Fruit fly (Drosophila melanogaster): ENCODE measurements around the gene Ufsp2.

Gene Ufsp2

DNA sequence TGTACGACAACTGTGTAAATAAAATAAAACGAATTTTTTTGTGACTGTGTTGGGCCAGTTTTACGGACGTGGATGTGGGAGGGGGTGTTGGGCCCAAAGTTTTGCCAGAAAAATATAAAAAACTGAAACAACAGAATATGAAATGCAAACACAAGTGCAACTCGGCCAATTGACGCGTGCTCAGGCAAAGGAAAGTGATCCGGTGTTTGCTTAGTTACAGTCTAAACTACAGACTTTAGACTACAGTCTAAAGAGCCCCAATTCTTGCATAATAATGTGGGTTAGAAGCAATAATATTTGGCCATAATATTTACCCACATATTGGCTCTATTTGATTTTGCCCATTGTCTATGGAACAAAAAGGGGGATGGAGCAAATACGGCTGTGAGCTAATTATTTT is 27.5 kb upstream of the Ufsp2 start:
- no peak for TF ChIP-seq Hr78 (GFP tag; optimal IDR thresholded peaks at IDR 0.05)
- peak; percentile 42 for TF ChIP-seq Hr83 (GFP tag; optimal IDR thresholded peaks at IDR 0.05; ENCODE audit: poor library complexity, severe bottlenecking)
- TF ChIP-seq h (GFP tag; optimal IDR thresholded peaks at IDR 0.05) = peak; percentile 63
- TF ChIP-seq foxo (GFP tag; optimal IDR thresholded peaks at IDR 0.05) = peak in 1 of 2 experiments; percentile 13
- peak; percentile 13 for TF ChIP-seq brk (GFP tag; optimal IDR thresholded peaks at IDR 0.05)
- no peak for TF ChIP-seq CrebA (GFP tag; optimal IDR thresholded peaks at IDR 0.05; ENCODE audit: borderline replicate concordance)
- TF ChIP-seq fru (GFP tag; optimal IDR thresholded peaks at IDR 0.05) = peak; percentile 13
- TF ChIP-seq dl (GFP tag; optimal IDR thresholded peaks at IDR 0.05; ENCODE audit: insufficient read depth in 1 of 2, partially characterized antibody in 2 of 2) = no peak
- no peak for TF ChIP-seq Dfd (GFP tag; optimal IDR thresholded peaks at IDR 0.05)
- TF ChIP-seq OdsH (GFP tag; optimal IDR thresholded peaks at IDR 0.05) = peak; percentile 40
- peak; percentile 17 for TF ChIP-seq br (GFP tag; optimal IDR thresholded peaks at IDR 0.05)
- peak; percentile 42 for TF ChIP-seq Sp1 (GFP tag; optimal IDR thresholded peaks at IDR 0.05)
- no peak for TF ChIP-seq Jra (GFP tag; optimal IDR thresholded peaks at IDR 0.05)
- peak; percentile 42 for TF ChIP-seq rgr (GFP tag; optimal IDR thresholded peaks at IDR 0.05)
- no peak for TF ChIP-seq dsf (GFP tag; optimal IDR thresholded peaks at IDR 0.05; ENCODE audit: borderline replicate concordance)
- TF ChIP-seq usp (GFP tag; optimal IDR thresholded peaks at IDR 0.05) = no peak
- no peak for TF ChIP-seq N (GFP tag; optimal IDR thresholded peaks at IDR 0.05)

DNA sequence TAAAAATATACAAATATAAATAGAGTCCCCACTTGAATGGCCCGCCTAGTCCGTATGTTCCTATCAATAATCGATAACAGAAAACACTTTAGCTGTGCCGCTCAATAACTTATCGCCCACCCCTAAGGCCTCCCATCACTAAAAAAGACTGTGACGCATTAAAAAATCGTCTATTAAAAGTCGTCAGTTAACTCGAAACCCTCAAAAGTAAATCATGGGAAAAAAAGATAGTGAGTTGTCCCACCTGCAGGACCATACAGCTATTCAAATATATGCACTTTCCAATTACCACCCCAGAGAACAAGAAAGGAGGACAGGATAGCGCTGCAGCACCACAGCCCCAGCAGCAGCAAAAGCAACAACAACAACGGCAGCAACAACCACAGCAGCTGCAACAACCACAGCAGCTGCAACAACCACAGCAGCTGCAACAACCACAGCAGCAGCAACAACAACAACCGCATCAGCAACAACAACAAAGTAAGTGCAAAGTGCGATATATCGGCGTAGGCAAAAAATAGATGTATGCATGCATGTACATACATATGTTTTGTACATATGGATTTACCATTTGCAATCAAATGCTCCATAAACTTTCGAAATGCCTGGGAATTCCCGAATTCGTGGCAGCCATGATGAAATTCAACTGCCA is 22.3 kb upstream of the Ufsp2 start, which contains the start of gene AGO2:
Gene AGO2, plus strand, starts transcription at position 121 of the 652 bp plus-strand sequence.
- TF ChIP-seq Rel (GFP tag; optimal IDR thresholded peaks at IDR 0.05) (no peak), Rel (tag; optimal IDR thresholded peaks at IDR 0.05) (peak; percentile 100), dl (GFP tag; optimal IDR thresholded peaks at IDR 0.05; ENCODE audit: insufficient read depth in 1 of 2, partially characterized antibody in 2 of 2) (peak in 1 of 2 experiments; percentile 7), Hnf4 (GFP tag; optimal IDR thresholded peaks at IDR 0.05) (peak; percentile 65), Dfd (GFP tag; optimal IDR thresholded peaks at IDR 0.05) (peak; percentile 79), br (GFP tag; optimal IDR thresholded peaks at IDR 0.05) (peak; percentile 45), lola (GFP tag; optimal IDR thresholded peaks at IDR 0.05) (no peak), h (GFP tag; optimal IDR thresholded peaks at IDR 0.05) (peak; percentile 24), usp (GFP tag; optimal IDR thresholded peaks at IDR 0.05) (no peak), fru (GFP tag; optimal IDR thresholded peaks at IDR 0.05) (peak; percentile 27), sage (GFP tag; optimal IDR thresholded peaks at IDR 0.05) (peak; percentile 35), Jra (GFP tag; optimal IDR thresholded peaks at IDR 0.05) (peak; percentile 76), foxo (GFP tag; optimal IDR thresholded peaks at IDR 0.05) (no peak), Sp1 (GFP tag; optimal IDR thresholded peaks at IDR 0.05) (peak; percentile 56), Mio (GFP tag; optimal IDR thresholded peaks at IDR 0.05) (no peak), Myc (optimal IDR thresholded peaks at IDR 0.05) (peak; percentile 36), Hr83 (GFP tag; optimal IDR thresholded peaks at IDR 0.05; ENCODE audit: poor library complexity, severe bottlenecking) (peak; percentile 54), HLH106 (tag; optimal IDR thresholded peaks at IDR 0.05) (peak; percentile 13)

DNA sequence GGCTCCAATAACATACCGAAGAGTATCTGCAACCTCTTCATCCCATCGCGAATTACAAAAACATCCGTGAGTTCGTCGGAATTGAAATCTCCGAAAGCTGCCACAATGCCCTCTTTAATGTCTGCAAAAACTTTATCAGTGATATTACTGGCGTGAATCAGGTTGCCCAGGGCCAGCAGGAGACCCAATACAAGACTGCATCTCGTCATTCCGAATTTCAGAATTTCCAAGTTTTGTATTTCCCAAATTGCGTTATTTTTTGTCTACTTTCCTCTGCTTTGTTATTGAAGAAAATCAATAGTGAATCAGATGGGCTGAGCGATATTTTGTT is 13.7 kb upstream of the Ufsp2 start:
- TF ChIP-seq Rel (GFP tag; optimal IDR thresholded peaks at IDR 0.05) = no peak
- peak; percentile 45 for TF ChIP-seq Rel (tag; optimal IDR thresholded peaks at IDR 0.05)
- TF ChIP-seq lola (GFP tag; optimal IDR thresholded peaks at IDR 0.05) = no peak
- TF ChIP-seq br (GFP tag; optimal IDR thresholded peaks at IDR 0.05) = no peak
- TF ChIP-seq Sp1 (GFP tag; optimal IDR thresholded peaks at IDR 0.05) = no peak
- no peak for TF ChIP-seq pan (optimal IDR thresholded peaks at IDR 0.05)
- no peak for TF ChIP-seq psq (GFP tag; optimal IDR thresholded peaks at IDR 0.05)
- no peak for TF ChIP-seq HLH106 (tag; optimal IDR thresholded peaks at IDR 0.05)
- no peak for TF ChIP-seq woc (GFP tag; optimal IDR thresholded peaks at IDR 0.05)

DNA sequence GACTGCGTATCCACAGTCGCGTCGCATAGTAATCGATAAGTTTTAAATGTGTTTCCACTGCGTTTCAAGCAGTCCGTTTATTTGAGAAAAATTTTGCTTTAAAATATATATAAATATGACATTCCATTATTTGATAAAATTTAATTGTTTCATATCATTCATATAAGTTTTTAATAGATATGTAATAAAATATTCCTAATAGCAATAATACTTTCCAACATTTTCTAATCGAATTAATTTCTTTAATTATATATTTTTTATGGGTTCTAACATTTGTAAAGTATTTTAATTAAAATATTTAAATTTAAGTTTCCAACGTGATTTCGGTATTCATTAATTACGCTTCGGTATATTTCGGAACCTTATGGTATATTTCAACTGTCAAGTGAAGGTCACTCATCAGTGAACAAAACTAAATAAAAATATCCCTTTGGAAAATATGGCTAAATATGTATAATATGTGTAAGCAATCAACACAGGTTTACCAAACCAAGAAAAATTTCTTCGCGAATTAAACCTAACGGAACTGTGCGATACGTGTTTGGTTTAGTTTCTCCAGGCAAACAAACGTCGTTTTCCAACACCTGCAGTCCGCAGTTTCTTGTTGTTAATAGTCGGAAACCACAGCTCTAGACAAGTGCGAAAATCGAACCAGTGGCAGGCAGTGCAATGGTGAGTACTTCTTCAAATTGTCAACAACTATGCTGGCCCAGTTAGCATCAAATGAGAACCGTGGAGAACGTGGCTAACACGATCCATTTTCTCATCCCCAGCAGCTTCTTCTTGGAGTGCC is 13.1 kb upstream of the Ufsp2 start, which contains the start of the genes CG7739 and SCCRO:
Gene CG7739, minus strand, starts transcription at position 8 of the 793 bp plus-strand sequence.
Gene SCCRO, plus strand, starts transcription at position 370 of the 793 bp plus-strand sequence.
- TF ChIP-seq woc (GFP tag; optimal IDR thresholded peaks at IDR 0.05) = no peak
- peak in 1 of 2 experiments; percentile 62 for TF ChIP-seq foxo (GFP tag; optimal IDR thresholded peaks at IDR 0.05)
- TF ChIP-seq usp (GFP tag; optimal IDR thresholded peaks at IDR 0.05) = no peak
- TF ChIP-seq GATAd (GFP tag; optimal IDR thresholded peaks at IDR 0.05) = no peak
- TF ChIP-seq N (GFP tag; optimal IDR thresholded peaks at IDR 0.05) = no peak
- peak; percentile 11 for TF ChIP-seq dsf (GFP tag; optimal IDR thresholded peaks at IDR 0.05; ENCODE audit: borderline replicate concordance)
- no peak for TF ChIP-seq Dfd (GFP tag; optimal IDR thresholded peaks at IDR 0.05)
- TF ChIP-seq jim (GFP tag; optimal IDR thresholded peaks at IDR 0.05) = peak; percentile 45
- no peak for TF ChIP-seq pan (optimal IDR thresholded peaks at IDR 0.05)
- TF ChIP-seq fru (GFP tag; optimal IDR thresholded peaks at IDR 0.05) = peak; percentile 3
- TF ChIP-seq Dif (GFP tag; optimal IDR thresholded peaks at IDR 0.05; ENCODE audit: partially characterized antibody) = no peak
- TF ChIP-seq brk (GFP tag; optimal IDR thresholded peaks at IDR 0.05) = no peak
- peak; percentile 65 for TF ChIP-seq rgr (GFP tag; optimal IDR thresholded peaks at IDR 0.05)
- no peak for TF ChIP-seq ey (GFP tag; optimal IDR thresholded peaks at IDR 0.05)
- TF ChIP-seq CG32264 (GFP tag; optimal IDR thresholded peaks at IDR 0.05) = no peak
- TF ChIP-seq CrebA (GFP tag; optimal IDR thresholded peaks at IDR 0.05; ENCODE audit: borderline replicate concordance) = no peak
- TF ChIP-seq h (GFP tag; optimal IDR thresholded peaks at IDR 0.05) = peak; percentile 26
- TF ChIP-seq sv (GFP tag; optimal IDR thresholded peaks at IDR 0.05) = no peak
- TF ChIP-seq Rel (GFP tag; optimal IDR thresholded peaks at IDR 0.05) = no peak
- TF ChIP-seq Rel (tag; optimal IDR thresholded peaks at IDR 0.05) = peak; percentile 22
- TF ChIP-seq CG9705 (GFP tag; optimal IDR thresholded peaks at IDR 0.05) = peak; percentile 11
- no peak for TF ChIP-seq Jra (GFP tag; optimal IDR thresholded peaks at IDR 0.05)
- TF ChIP-seq Hnf4 (GFP tag; optimal IDR thresholded peaks at IDR 0.05) = peak; percentile 69
- no peak for TF ChIP-seq lola (GFP tag; optimal IDR thresholded peaks at IDR 0.05)
- TF ChIP-seq Vsx2 (GFP tag; optimal IDR thresholded peaks at IDR 0.05; ENCODE audit: partially characterized antibody) = no peak
- TF ChIP-seq Mio (GFP tag; optimal IDR thresholded peaks at IDR 0.05) = no peak
- no peak for TF ChIP-seq dmrt93B (GFP tag; optimal IDR thresholded peaks at IDR 0.05)
- TF ChIP-seq br (GFP tag; optimal IDR thresholded peaks at IDR 0.05) = peak; percentile 30
